Worm (Caenorhabditis elegans) whole organism, late embryonic: ENCODE results near the gene srd-54.
A peak's percentile ranks its signal among the peaks of the same experiment; 100 is the strongest.

ENCODE experiments used
- C08G9.2 ChIP-seq: sonication (generic microtip); optimal IDR thresholded peaks from 2 replicates; lab custom pipeline; 2016; ENCODE audit warnings: mild to moderate bottlenecking, missing genetic modification characterization, moderate library complexity, missing compliant biosample characterization
- C38D4.7 ChIP-seq: fragments of 200-800 bp; sonication (Bioruptor generic); optimal IDR thresholded peaks from 2 replicates; lab custom pipeline; 2018; ENCODE audit warnings: mild to moderate bottlenecking, missing genetic modification characterization, moderate library complexity, missing compliant biosample characterization
- K02D7.2 ChIP-seq: sonication (generic microtip); optimal IDR thresholded peaks from 2 replicates; lab custom pipeline; 2017; ENCODE audit warnings: mild to moderate bottlenecking, missing genetic modification characterization, missing compliant biosample characterization
- T23F11.4 ChIP-seq: fragments of 200-800 bp; sonication (Bioruptor generic); optimal IDR thresholded peaks from 2 replicates; lab custom pipeline; 2018; ENCODE audit warnings: mild to moderate bottlenecking, missing genetic modification characterization, missing compliant biosample characterization
- ahr-1 ChIP-seq: sonication (generic microtip); optimal IDR thresholded peaks from 2 replicates; lab custom pipeline; 2016; ENCODE audit warnings: missing genetic modification characterization, missing compliant biosample characterization
- ceh-2 ChIP-seq: sonication (generic microtip); optimal IDR thresholded peaks from 2 replicates; lab custom pipeline; 2016; ENCODE audit warnings: missing genotype, missing genetic modification characterization, missing compliant biosample characterization
- ceh-22 ChIP-seq: sonication (generic microtip); optimal IDR thresholded peaks from 2 replicates; lab custom pipeline; 2017; ENCODE audit warnings: missing biosample characterization, missing genetic modification characterization
- ceh-24 ChIP-seq: sonication (generic microtip); optimal IDR thresholded peaks from 2 replicates; lab custom pipeline; 2016; ENCODE audit warnings: mild to moderate bottlenecking, missing genetic modification characterization, missing compliant biosample characterization
- ceh-45 ChIP-seq: fragments of 200-800 bp; sonication (Bioruptor generic); IDR thresholded peaks from 2 replicates; pipeline ENCODE4 v1.3.6; 2022; ENCODE audit warnings: missing genetic modification reagents, missing genetic modification characterization, missing compliant biosample characterization
- che-1 ChIP-seq: sonication (generic microtip); optimal IDR thresholded peaks from 2 replicates; lab custom pipeline; 2016; ENCODE audit warnings: mild to moderate bottlenecking, missing genetic modification characterization, missing compliant biosample characterization
- elt-4 ChIP-seq: sonication (generic microtip); optimal IDR thresholded peaks from 2 replicates; lab custom pipeline; 2016; ENCODE audit warnings: missing genetic modification characterization, missing compliant biosample characterization
- ets-4 ChIP-seq: sonication (generic microtip); optimal IDR thresholded peaks from 2 replicates; lab custom pipeline; 2016; ENCODE audit warnings: missing genetic modification characterization, missing compliant biosample characterization
- eyg-1 ChIP-seq: sonication (generic microtip); optimal IDR thresholded peaks from 2 replicates; lab custom pipeline; 2016; ENCODE audit warnings: missing genotype, missing genetic modification characterization, missing compliant biosample characterization
- fkh-6 ChIP-seq: sonication (generic microtip); optimal IDR thresholded peaks from 2 replicates; lab custom pipeline; 2016; ENCODE audit warnings: missing genetic modification characterization, missing compliant biosample characterization
- gmeb-2 ChIP-seq: sonication (generic microtip); optimal IDR thresholded peaks from 2 replicates; lab custom pipeline; 2016; ENCODE audit warnings: missing genetic modification characterization, inconsistent platforms, missing compliant biosample characterization
- hlh-13 ChIP-seq: fragments of 200-800 bp; sonication (Bioruptor generic); optimal IDR thresholded peaks from 2 replicates; lab custom pipeline; 2018; ENCODE audit warnings: mild to moderate bottlenecking, missing genetic modification characterization, missing compliant biosample characterization
- hlh-30 ChIP-seq: sonication (generic microtip); optimal IDR thresholded peaks from 2 replicates; lab custom pipeline; 2017; ENCODE audit warnings: antibody characterized with exemption, missing genetic modification characterization, missing compliant biosample characterization; ENCODE audit not compliant: insufficient read depth
- hlh-6 ChIP-seq: sonication (generic microtip); optimal IDR thresholded peaks from 2 replicates; lab custom pipeline; 2016; ENCODE audit warnings: missing genotype, missing genetic modification characterization, missing compliant biosample characterization
- hlh-8 ChIP-seq: sonication (generic microtip); optimal IDR thresholded peaks from 2 replicates; lab custom pipeline; 2016; ENCODE audit warnings: missing genotype, missing genetic modification characterization, missing compliant biosample characterization
- lim-6 ChIP-seq: sonication (generic microtip); optimal IDR thresholded peaks from 2 replicates; lab custom pipeline; 2016; ENCODE audit warnings: missing genetic modification characterization, missing compliant biosample characterization
- madf-2 ChIP-seq: sonication (generic microtip); optimal IDR thresholded peaks from 2 replicates; lab custom pipeline; 2017; ENCODE audit warnings: missing genetic modification characterization, missing compliant biosample characterization
- mec-3 ChIP-seq: sonication (generic microtip); optimal IDR thresholded peaks from 2 replicates; lab custom pipeline; 2016; ENCODE audit warnings: borderline replicate concordance, missing genetic modification characterization, missing compliant biosample characterization
- nfya-1 ChIP-seq: sonication (generic microtip); optimal IDR thresholded peaks from 2 replicates; lab custom pipeline; 2017; ENCODE audit warnings: missing genetic modification characterization, mild to moderate bottlenecking, missing compliant biosample characterization, antibody characterized with exemption, moderate library complexity
- nhr-11 ChIP-seq: fragments of 150-350 bp; optimal IDR thresholded peaks from 2 replicates; lab custom pipeline; 2014; ENCODE audit warnings: missing biosample characterization, missing genetic modification characterization
- nhr-232 ChIP-seq: sonication (generic microtip); optimal IDR thresholded peaks from 2 replicates; lab custom pipeline; 2016; ENCODE audit warnings: missing genetic modification characterization, missing compliant biosample characterization
- npax-4 ChIP-seq: sonication (generic microtip); optimal IDR thresholded peaks from 2 replicates; lab custom pipeline; 2016; ENCODE audit warnings: missing genetic modification characterization, missing compliant biosample characterization
- odd-2 ChIP-seq: sonication (generic microtip); optimal IDR thresholded peaks from 2 replicates; lab custom pipeline; 2017; ENCODE audit warnings: antibody characterized with exemption, mild to moderate bottlenecking, missing genetic modification characterization, missing compliant biosample characterization
- pag-3 ChIP-seq: sonication (generic microtip); optimal IDR thresholded peaks from 2 replicates; lab custom pipeline; 2016; ENCODE audit warnings: missing compliant biosample characterization, missing genetic modification characterization, borderline replicate concordance
- pat-9 ChIP-seq: fragments of 200-800 bp; sonication (Bioruptor generic); optimal IDR thresholded peaks from 2 replicates; lab custom pipeline; 2018; ENCODE audit warnings: mild to moderate bottlenecking, missing genetic modification characterization, moderate library complexity, missing compliant biosample characterization
- pha-2 ChIP-seq: sonication (generic microtip); optimal IDR thresholded peaks from 2 replicates; lab custom pipeline; 2017; ENCODE audit warnings: mild to moderate bottlenecking, missing genetic modification characterization, missing compliant biosample characterization
- pha-4 ChIP-seq: fragments of 150-350 bp; optimal IDR thresholded peaks from 2 replicates; lab custom pipeline; 2018; ENCODE audit warnings: missing biosample characterization, missing genetic modification reagents, missing genetic modification characterization
- pros-1 ChIP-seq: fragments of 150-350 bp; optimal IDR thresholded peaks from 2 replicates; lab custom pipeline; 2014; ENCODE audit warnings: missing biosample characterization, missing genetic modification reagents, missing genetic modification characterization
- ref-2 ChIP-seq: sonication (generic microtip); optimal IDR thresholded peaks from 2 replicates; lab custom pipeline; 2016; ENCODE audit warnings: missing genetic modification characterization, missing compliant biosample characterization
- sox-2 ChIP-seq: fragments of 200-800 bp; sonication (Bioruptor generic); IDR thresholded peaks from 2 replicates; pipeline ENCODE4 v1.3.6; 2022; ENCODE audit warnings: missing genetic modification reagents, missing genetic modification characterization, missing compliant biosample characterization
- sox-4 ChIP-seq: sonication (generic microtip); optimal IDR thresholded peaks from 2 replicates; lab custom pipeline; 2017; ENCODE audit warnings: mild to moderate bottlenecking, missing genetic modification characterization, inconsistent platforms, missing compliant biosample characterization
- syd-9 ChIP-seq: sonication (generic microtip); optimal IDR thresholded peaks from 2 replicates; lab custom pipeline; 2016; ENCODE audit warnings: mild to moderate bottlenecking, missing genetic modification characterization, moderate library complexity, missing compliant biosample characterization
- tbx-2 ChIP-seq: sonication (generic microtip); optimal IDR thresholded peaks from 2 replicates; lab custom pipeline; 2016; ENCODE audit warnings: missing genetic modification characterization, missing compliant biosample characterization
- tbx-7 ChIP-seq: sonication (generic microtip); optimal IDR thresholded peaks from 2 replicates; lab custom pipeline; 2016; ENCODE audit warnings: missing genotype, missing genetic modification characterization, missing compliant biosample characterization
- unc-3 ChIP-seq, 2 experiments: fragments of 200-800 bp in 1 of 2; sonication (Bioruptor generic) in 1 of 2; sonication (generic microtip) in 1 of 2; conservative IDR thresholded peaks in 1 of 2; optimal IDR thresholded peaks in 1 of 2; 2 replicates each; pipeline versions ENCODE4 v1.3.6 to Lab custom; 2016 to 2022; ENCODE audit warnings: missing compliant biosample characterization in 2 of 2, missing genetic modification characterization in 2 of 2, missing genetic modification reagents in 1 of 2
- unc-42 ChIP-seq: sonication (generic microtip); optimal IDR thresholded peaks from 2 replicates; lab custom pipeline; 2016; ENCODE audit warnings: missing genotype, missing genetic modification characterization, missing compliant biosample characterization
- unc-55 ChIP-seq: sonication (generic microtip); optimal IDR thresholded peaks from 2 replicates; lab custom pipeline; 2017; ENCODE audit warnings: missing biosample characterization, missing genetic modification reagents, missing genetic modification characterization
- zip-5 ChIP-seq: sonication (generic microtip); optimal IDR thresholded peaks from 2 replicates; lab custom pipeline; 2016; ENCODE audit warnings: missing genetic modification characterization, missing compliant biosample characterization
- ztf-16 ChIP-seq: sonication (generic microtip); optimal IDR thresholded peaks from 2 replicates; lab custom pipeline; 2017; ENCODE audit warnings: missing genetic modification characterization, missing compliant biosample characterization

Gene srd-54

ce11 chrII:7432327-7432726 lies at the start of gene srd-54:
Gene srd-54 (plus strand): TSS chrII:7432627.
- TF ChIP-seq pag-3 (tag; lab: Kevin White, UChicago) (no peak), tbx-2 (tag; lab: Kevin White, UChicago) (no peak), tbx-7 (tag; lab: Kevin White, UChicago) (no peak), ztf-16 (tag; lab: Kevin White, UChicago) (no peak), ceh-24 (tag; lab: Kevin White, UChicago) (no peak), npax-4 (tag; lab: Kevin White, UChicago) (no peak), C08G9.2 (tag; lab: Kevin White, UChicago) (no peak), ceh-2 (tag; lab: Kevin White, UChicago) (no peak), eyg-1 (tag; lab: Kevin White, UChicago) (no peak), pha-4 (tag; lab: Kevin White, UChicago) (no peak), nfya-1 (tag; lab: Kevin White, UChicago) (no peak), hlh-6 (tag; lab: Kevin White, UChicago) (no peak), sox-2 (GFP tag; lab: Robert Waterston, UW) (no peak), nhr-232 (tag; lab: Kevin White, UChicago) (no peak)

ce11 chrII:7385442-7385841 lies 47.0 kb upstream of the srd-54 start, which contains the start of gene sre-3:
Gene sre-3 (plus strand): TSS chrII:7385742.
- TF ChIP-seq unc-55 (GFP tag; lab: Kevin White, UChicago) (no peak), mec-3 (tag; lab: Kevin White, UChicago) (no peak), ztf-16 (tag; lab: Kevin White, UChicago) (no peak), sox-2 (GFP tag; lab: Robert Waterston, UW) (no peak), K02D7.2 (tag; lab: Kevin White, UChicago) (no peak), che-1 (no peak), T23F11.4 (GFP tag; lab: Kevin White, UChicago) (no peak), fkh-6 (no peak), sox-4 (no peak)
- TF ChIP-seq, all 69 proteins: peak for 0

- TF ChIP-seq elt-4: no peak
- no peak for TF ChIP-seq nfya-1 (tag; lab: Kevin White, UChicago)
- no peak for TF ChIP-seq pat-9 (tag; lab: Kevin White, UChicago)
- no peak for TF ChIP-seq ceh-22 (tag; lab: Kevin White, UChicago)
- no peak for TF ChIP-seq unc-3 (GFP tag; conservative IDR thresholded peaks at IDR 0.05; lab: Robert Waterston, UW)
- no peak for TF ChIP-seq unc-3 (tag; optimal IDR thresholded peaks at IDR 0.05; lab: Kevin White, UChicago)
- no peak for TF ChIP-seq mec-3 (tag; lab: Kevin White, UChicago)
- TF ChIP-seq eyg-1 (tag; lab: Kevin White, UChicago): no peak
- no peak for TF ChIP-seq pha-2 (tag; lab: Kevin White, UChicago)
- no peak for TF ChIP-seq che-1
- no peak for TF ChIP-seq nhr-11
- no peak for TF ChIP-seq hlh-8
- TF ChIP-seq hlh-13 (GFP tag; lab: Kevin White, UChicago): no peak
- TF ChIP-seq unc-42: no peak
- no peak for TF ChIP-seq sox-4
- no peak for TF ChIP-seq syd-9 (tag; lab: Kevin White, UChicago)
- no peak for TF ChIP-seq ref-2 (tag; lab: Kevin White, UChicago)
- TF ChIP-seq odd-2 (tag; lab: Kevin White, UChicago): no peak
- TF ChIP-seq K02D7.2 (tag; lab: Kevin White, UChicago): no peak
- no peak for TF ChIP-seq nhr-232 (tag; lab: Kevin White, UChicago)
- TF ChIP-seq, all 69 proteins: peak for 0
Measured at ce11 chrII:7390335-7390734, 42.1 kb upstream of the srd-54 start.

DNA sequence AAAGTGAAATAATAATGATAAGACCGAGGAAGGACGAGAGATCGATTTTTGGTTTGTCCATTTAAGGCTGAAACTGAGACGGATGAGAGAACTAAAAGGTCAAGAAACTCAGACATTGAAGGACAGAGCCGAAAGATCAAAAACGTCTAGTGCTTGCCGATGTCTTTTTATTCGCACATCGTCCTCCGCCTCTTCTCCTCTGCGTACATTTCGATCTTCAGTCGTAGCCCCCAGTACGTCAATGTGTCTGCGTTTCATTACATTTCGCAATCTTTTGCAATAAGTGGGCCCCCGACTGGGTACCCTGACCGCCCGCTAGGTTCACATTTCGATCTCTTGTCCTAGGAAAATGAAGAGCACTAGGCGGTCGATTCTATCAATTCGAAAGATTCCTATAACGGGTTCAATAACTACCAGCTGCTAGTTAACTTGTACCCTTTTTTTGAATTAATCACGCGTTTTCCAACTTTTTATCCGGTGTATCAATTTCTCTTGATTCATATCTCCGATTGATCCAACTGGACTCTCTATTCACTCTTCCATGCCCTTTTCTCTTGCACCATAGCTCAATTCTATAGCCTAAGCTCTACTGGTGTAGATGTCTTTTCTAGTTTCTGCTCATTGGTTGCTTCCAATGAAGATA lies 40.3 kb upstream of the srd-54 start:
- TF ChIP-seq T23F11.4 (GFP tag; lab: Kevin White, UChicago) (no peak), hlh-6 (tag; lab: Kevin White, UChicago) (no peak), syd-9 (tag; lab: Kevin White, UChicago) (no peak), nfya-1 (tag; lab: Kevin White, UChicago) (peak; percentile 4), ets-4 (tag; lab: Kevin White, UChicago) (no peak), ahr-1 (tag; lab: Kevin White, UChicago) (no peak), pat-9 (tag; lab: Kevin White, UChicago) (no peak), che-1 (no peak), C08G9.2 (tag; lab: Kevin White, UChicago) (no peak), pros-1 (tag; lab: Kevin White, UChicago) (no peak), fkh-6 (no peak), ztf-16 (tag; lab: Kevin White, UChicago) (no peak), C38D4.7 (GFP tag; lab: Kevin White, UChicago) (no peak), lim-6 (tag; lab: Kevin White, UChicago) (no peak), ceh-24 (tag; lab: Kevin White, UChicago) (no peak), ceh-45 (no peak), zip-5 (tag; lab: Kevin White, UChicago) (no peak), gmeb-2 (tag; lab: Kevin White, UChicago) (no peak), tbx-7 (tag; lab: Kevin White, UChicago) (no peak), madf-2 (tag; lab: Kevin White, UChicago) (no peak), hlh-30 (tag; lab: Kevin White, UChicago) (no peak)
